Worm (Caenorhabditis elegans) whole organism, L1 larva: Measurements from ENCODE around the gene sma-2.

Experiments used
- C04F5.9 ChIP-seq: sonication (generic microtip); optimal IDR thresholded peaks from 2 replicates; lab custom pipeline; 2016; ENCODE audit warnings: missing genetic modification characterization, missing compliant biosample characterization
- F16B12.6 ChIP-seq: fragments of 150-350 bp; optimal IDR thresholded peaks from 2 replicates; lab custom pipeline; 2014; ENCODE audit warnings: missing biosample characterization, missing genetic modification characterization
- Y116A8C.19 ChIP-seq: sonication (generic microtip); optimal IDR thresholded peaks from 2 replicates; lab custom pipeline; 2016; ENCODE audit warnings: missing compliant biosample characterization, missing genetic modification characterization, borderline replicate concordance
- aha-1 ChIP-seq: fragments of 150-350 bp; optimal IDR thresholded peaks from 2 replicates; lab custom pipeline; 2014; ENCODE audit warnings: missing biosample characterization, missing genetic modification characterization
- ceh-8 ChIP-seq: fragments of 200-800 bp; sonication (Bioruptor generic); optimal IDR thresholded peaks from 2 replicates; lab custom pipeline; 2018; ENCODE audit warnings: mild to moderate bottlenecking, missing genetic modification characterization, moderate library complexity, missing compliant biosample characterization
- ceh-88 ChIP-seq: fragments of 200-800 bp; sonication (Bioruptor generic); IDR thresholded peaks from 2 replicates; pipeline ENCODE4 v1.3.6; 2022; ENCODE audit warnings: missing genetic modification characterization, missing compliant biosample characterization
- dpl-1 ChIP-seq, 3 experiments: fragments of 150-350 bp in 2 of 3; sonication (generic microtip) in 1 of 3; optimal IDR thresholded peaks; 2 replicates each; lab custom pipeline; 2014 to 2017; ENCODE audit warnings: missing biosample characterization in 3 of 3, missing genetic modification characterization in 3 of 3, missing genetic modification reagents in 3 of 3
- efl-1 ChIP-seq, 4 experiments: fragments of 150-350 bp; optimal IDR thresholded peaks in 3 of 4; peaks in 1 of 4; 1 replicate in 1 of 4; 2 replicates in 3 of 4; lab custom pipeline; 2014; ENCODE audit warnings: missing biosample characterization in 2 of 4, missing genetic modification characterization in 2 of 4, missing genetic modification reagents in 2 of 4
- efl-3 ChIP-seq: fragments of 200-800 bp; sonication (Bioruptor generic); optimal IDR thresholded peaks from 2 replicates; lab custom pipeline; 2018; ENCODE audit warnings: mild to moderate bottlenecking, missing genetic modification characterization, missing compliant biosample characterization
- elt-2 ChIP-seq: sonication (generic microtip); optimal IDR thresholded peaks from 2 replicates; lab custom pipeline; 2016; ENCODE audit warnings: missing genetic modification characterization, mild to moderate bottlenecking, inconsistent platforms, missing compliant biosample characterization, missing genetic modification reagents
- elt-3 ChIP-seq, 6 experiments: fragments of 150-350 bp in 1 of 6; sonication (generic microtip); optimal IDR thresholded peaks; 2 replicates each; lab custom pipeline; 2017 to 2018; ENCODE audit warnings: missing biosample characterization in 6 of 6, missing genetic modification characterization in 6 of 6, inconsistent platforms in 1 of 6
- fkh-8 ChIP-seq: sonication (generic microtip); optimal IDR thresholded peaks from 2 replicates; lab custom pipeline; 2016; ENCODE audit warnings: mild to moderate bottlenecking, missing genetic modification characterization, missing compliant biosample characterization
- fos-1 ChIP-seq: fragments of 150-350 bp; optimal IDR thresholded peaks from 2 replicates; lab custom pipeline; 2014; ENCODE audit warnings: missing biosample characterization, missing genetic modification characterization
- hlh-4 ChIP-seq: sonication (generic microtip); optimal IDR thresholded peaks from 2 replicates; lab custom pipeline; 2016; ENCODE audit warnings: mild to moderate bottlenecking, missing genetic modification characterization, missing compliant biosample characterization
- hpl-2 ChIP-seq: fragments of 150-350 bp; optimal IDR thresholded peaks from 2 replicates; lab custom pipeline; 2014; ENCODE audit warnings: missing biosample characterization, missing genetic modification reagents, missing genetic modification characterization
- isw-1 ChIP-seq: fragments of 200-800 bp; sonication (Bioruptor generic); IDR thresholded peaks from 2 replicates; pipeline ENCODE4 v1.3.6; 2022; ENCODE audit warnings: missing genetic modification characterization, missing compliant biosample characterization
- lin-13 ChIP-seq: fragments of 150-350 bp; optimal IDR thresholded peaks from 2 replicates; lab custom pipeline; 2014; ENCODE audit warnings: missing biosample characterization, missing genetic modification reagents, missing genetic modification characterization
- lin-14 ChIP-seq: fragments of 200-800 bp; sonication (Bioruptor generic); optimal IDR thresholded peaks from 2 replicates; lab custom pipeline; 2018; ENCODE audit warnings: mild to moderate bottlenecking, missing genetic modification characterization, moderate library complexity, missing compliant biosample characterization
- lin-35 ChIP-seq, 2 experiments: fragments of 150-350 bp; optimal IDR thresholded peaks; 2 replicates each; lab custom pipeline; 2014; ENCODE audit warnings: missing biosample characterization in 2 of 2, missing genetic modification characterization in 2 of 2, missing genetic modification reagents in 2 of 2
- lsy-2 ChIP-seq, 2 experiments: fragments of 150-350 bp; optimal IDR thresholded peaks; 2 replicates each; lab custom pipeline; 2014; ENCODE audit warnings: missing biosample characterization in 2 of 2, missing genetic modification characterization in 2 of 2
- mdl-1 ChIP-seq, 2 experiments: fragments of 150-350 bp; optimal IDR thresholded peaks; 2 replicates each; lab custom pipeline; 2014 to 2017; ENCODE audit warnings: missing biosample characterization in 2 of 2, missing genetic modification characterization in 2 of 2, inconsistent platforms in 1 of 2
- nhr-11 ChIP-seq: fragments of 150-350 bp; optimal IDR thresholded peaks from 2 replicates; lab custom pipeline; 2014; ENCODE audit warnings: missing biosample characterization, missing genetic modification characterization
- nhr-12 ChIP-seq: sonication (generic microtip); optimal IDR thresholded peaks from 2 replicates; lab custom pipeline; 2017; ENCODE audit warnings: missing biosample characterization, missing genetic modification characterization
- nhr-19 ChIP-seq: fragments of 200-800 bp; sonication (Bioruptor generic); conservative IDR thresholded peaks from 2 replicates; pipeline ENCODE4 v1.3.6; 2022; ENCODE audit warnings: missing genetic modification characterization, missing compliant biosample characterization
- nhr-237 ChIP-seq: fragments of 150-350 bp; optimal IDR thresholded peaks from 2 replicates; lab custom pipeline; 2014; ENCODE audit warnings: missing biosample characterization, missing genetic modification characterization
- nhr-28 ChIP-seq: fragments of 150-350 bp; optimal IDR thresholded peaks from 2 replicates; lab custom pipeline; 2014; ENCODE audit warnings: missing biosample characterization, missing genetic modification characterization
- nhr-47 ChIP-seq: sonication (generic microtip); optimal IDR thresholded peaks from 2 replicates; lab custom pipeline; 2016; ENCODE audit warnings: mild to moderate bottlenecking, missing genetic modification characterization, moderate library complexity, missing compliant biosample characterization
- nhr-71 ChIP-seq: sonication (generic microtip); optimal IDR thresholded peaks from 2 replicates; lab custom pipeline; 2016; ENCODE audit warnings: mild to moderate bottlenecking, missing genetic modification characterization, moderate library complexity, missing compliant biosample characterization
- nhr-77 ChIP-seq: fragments of 150-350 bp; optimal IDR thresholded peaks from 2 replicates; lab custom pipeline; 2014; ENCODE audit warnings: missing biosample characterization, missing genetic modification characterization
- nhr-84 ChIP-seq: sonication (generic microtip); optimal IDR thresholded peaks from 2 replicates; lab custom pipeline; 2017; ENCODE audit warnings: missing biosample characterization, missing genetic modification characterization
- nhr-85 ChIP-seq: sonication (generic microtip); peaks from one replicate; lab custom pipeline; 2016; ENCODE audit warnings: missing genetic modification characterization, inconsistent platforms, missing compliant biosample characterization
- pqm-1 ChIP-seq: sonication (generic microtip); optimal IDR thresholded peaks from 3 replicates; lab custom pipeline; 2017; ENCODE audit warnings: missing biosample characterization, missing genetic modification characterization
- rnt-1 ChIP-seq: sonication (generic microtip); optimal IDR thresholded peaks from 2 replicates; lab custom pipeline; 2016; ENCODE audit warnings: mild to moderate bottlenecking, missing genetic modification characterization, moderate library complexity, missing compliant biosample characterization
- snu-23 ChIP-seq: sonication (generic microtip); optimal IDR thresholded peaks from 2 replicates; lab custom pipeline; 2016; ENCODE audit warnings: missing genetic modification characterization, missing compliant biosample characterization
- sptf-1 ChIP-seq: fragments of 150-350 bp; optimal IDR thresholded peaks from 2 replicates; lab custom pipeline; 2014; ENCODE audit warnings: missing biosample characterization, missing genetic modification characterization
- swsn-7 ChIP-seq: sonication (generic microtip); optimal IDR thresholded peaks from 2 replicates; lab custom pipeline; 2016; ENCODE audit warnings: missing genetic modification characterization, missing compliant biosample characterization
- tbx-2 ChIP-seq: sonication (generic microtip); optimal IDR thresholded peaks from 2 replicates; lab custom pipeline; 2016; ENCODE audit warnings: missing genetic modification characterization, missing compliant biosample characterization
- tlp-1 ChIP-seq: fragments of 150-350 bp; optimal IDR thresholded peaks from 2 replicates; lab custom pipeline; 2014; ENCODE audit warnings: missing biosample characterization, missing genetic modification characterization
- unc-30 ChIP-seq: sonication (generic microtip); optimal IDR thresholded peaks from 2 replicates; lab custom pipeline; 2017; ENCODE audit warnings: missing biosample characterization, missing genetic modification characterization
- unc-62 ChIP-seq: fragments of 150-350 bp; optimal IDR thresholded peaks from 2 replicates; lab custom pipeline; 2014; ENCODE audit warnings: missing biosample characterization, missing genetic modification reagents, missing genetic modification characterization
- unc-86 ChIP-seq: sonication (generic microtip); optimal IDR thresholded peaks from 2 replicates; lab custom pipeline; 2016; ENCODE audit warnings: missing genetic modification characterization, missing compliant biosample characterization
- vab-15 ChIP-seq: sonication (generic microtip); optimal IDR thresholded peaks from 2 replicates; lab custom pipeline; 2017; ENCODE audit warnings: missing genotype, mild to moderate bottlenecking, missing genetic modification characterization, missing compliant biosample characterization
- zag-1 ChIP-seq: fragments of 150-350 bp; optimal IDR thresholded peaks from 2 replicates; lab custom pipeline; 2014; ENCODE audit warnings: missing biosample characterization, missing genetic modification characterization
- ztf-4 ChIP-seq: fragments of 150-350 bp; optimal IDR thresholded peaks from 2 replicates; lab custom pipeline; 2014; ENCODE audit warnings: missing biosample characterization, missing genetic modification characterization

Gene sma-2

ce11 chrIII:8739126-8739525, 10.4 kb upstream of the sma-2 start (continued):
- peak in 5 of 6 experiments; percentile 24 to 98 (median 76) for TF ChIP-seq elt-3 (tag; optimal IDR thresholded peaks at IDR 0.05; lab: Kevin White, UChicago)
- no peak for TF ChIP-seq unc-86 (tag; lab: Kevin White, UChicago)
- TF ChIP-seq nhr-12 (tag; lab: Kevin White, UChicago): no peak
- TF ChIP-seq efl-1 (optimal IDR thresholded peaks at IDR 0.05; lab: Kevin White, UChicago): peak in 1 of 2 experiments; percentile 39
- TF ChIP-seq efl-1 (GFP tag; optimal IDR thresholded peaks at IDR 0.05 in 1 of 2; lab: Kevin White, UChicago): peak; percentile 23 to 93
- TF ChIP-seq aha-1 (tag; lab: Kevin White, UChicago): no peak
- TF ChIP-seq efl-3 (GFP tag; lab: Kevin White, UChicago): no peak
- TF ChIP-seq nhr-11 (tag; lab: Kevin White, UChicago): no peak
- no peak for TF ChIP-seq nhr-237 (tag; lab: Kevin White, UChicago)
- TF ChIP-seq tlp-1 (tag; lab: Kevin White, UChicago): no peak
- TF ChIP-seq elt-2 (tag; lab: Kevin White, UChicago): peak; percentile 82
- TF ChIP-seq lin-13 (GFP tag; lab: Kevin White, UChicago): no peak
- TF ChIP-seq tbx-2 (tag; lab: Kevin White, UChicago): peak; percentile 31
- TF ChIP-seq swsn-7 (tag; lab: Kevin White, UChicago): no peak
- TF ChIP-seq F16B12.6 (tag; lab: Kevin White, UChicago): no peak
- no peak for TF ChIP-seq Y116A8C.19 (tag; lab: Kevin White, UChicago)
- TF ChIP-seq hlh-4 (tag; lab: Kevin White, UChicago): no peak
- TF ChIP-seq nhr-77 (tag; lab: Kevin White, UChicago): no peak
- peak; percentile 10 for TF ChIP-seq nhr-47 (tag; lab: Kevin White, UChicago)
- no peak for TF ChIP-seq fkh-8
- no peak for TF ChIP-seq fos-1 (tag; lab: Kevin White, UChicago)

- no peak for TF ChIP-seq vab-15 (tag; lab: Kevin White, UChicago)
- no peak for TF ChIP-seq unc-86 (tag; lab: Kevin White, UChicago)
- TF ChIP-seq C04F5.9 (tag; lab: Kevin White, UChicago): no peak
- no peak for TF ChIP-seq ceh-8
- no peak for TF ChIP-seq efl-3 (GFP tag; lab: Kevin White, UChicago)
- TF ChIP-seq snu-23 (GFP tag; lab: Kevin White, UChicago): peak; percentile 25
- no peak for TF ChIP-seq unc-62 (GFP tag; lab: Kevin White, UChicago)
- TF ChIP-seq pqm-1 (tag; lab: Kevin White, UChicago): no peak
- TF ChIP-seq zag-1 (tag; lab: Kevin White, UChicago): no peak
- TF ChIP-seq sptf-1 (tag; lab: Kevin White, UChicago): no peak
- no peak for TF ChIP-seq tlp-1 (tag; lab: Kevin White, UChicago)
- TF ChIP-seq dpl-1 (GFP tag; optimal IDR thresholded peaks at IDR 0.05; lab: Kevin White, UChicago): peak in 1 of 3 experiments; percentile 3
- TF ChIP-seq nhr-85 (tag; lab: Kevin White, UChicago): no peak
- no peak for TF ChIP-seq nhr-84 (tag; lab: Kevin White, UChicago)
- TF ChIP-seq lin-14 (GFP tag; lab: Kevin White, UChicago): peak; percentile 42
- TF ChIP-seq lin-35 (GFP tag; optimal IDR thresholded peaks at IDR 0.05; lab: Kevin White, UChicago): peak; percentile 18 to 45
- TF ChIP-seq isw-1: no peak
- TF ChIP-seq efl-1 (optimal IDR thresholded peaks at IDR 0.05; lab: Kevin White, UChicago): peak in 1 of 2 experiments; percentile 10
- peak; percentile 3 to 84 for TF ChIP-seq efl-1 (GFP tag; optimal IDR thresholded peaks at IDR 0.05 in 1 of 2; lab: Kevin White, UChicago)
- TF ChIP-seq Y116A8C.19 (tag; lab: Kevin White, UChicago): no peak
- TF ChIP-seq nhr-11 (tag; lab: Kevin White, UChicago): no peak
- no peak for TF ChIP-seq aha-1 (tag; lab: Kevin White, UChicago)
- TF ChIP-seq ztf-4 (tag; lab: Kevin White, UChicago): no peak
- TF ChIP-seq nhr-19 (GFP tag; lab: Robert Waterston, UW): peak; percentile 54
- TF ChIP-seq swsn-7 (tag; lab: Kevin White, UChicago): no peak
- no peak for TF ChIP-seq unc-30 (tag; lab: Kevin White, UChicago)
- no peak for TF ChIP-seq nhr-237 (tag; lab: Kevin White, UChicago)
- TF ChIP-seq rnt-1 (tag; lab: Kevin White, UChicago): peak; percentile 63
- no peak for TF ChIP-seq nhr-28 (tag; lab: Kevin White, UChicago)
- no peak for TF ChIP-seq ceh-88 (GFP tag; lab: Robert Waterston, UW)
- TF ChIP-seq lsy-2 (tag; optimal IDR thresholded peaks at IDR 0.05; lab: Kevin White, UChicago): peak in 1 of 2 experiments; percentile 23
- TF ChIP-seq hpl-2 (GFP tag; lab: Kevin White, UChicago): no peak
- no peak for TF ChIP-seq nhr-12 (tag; lab: Kevin White, UChicago)
- peak in 1 of 2 experiments; percentile 27 for TF ChIP-seq mdl-1 (tag; optimal IDR thresholded peaks at IDR 0.05; lab: Kevin White, UChicago)
- TF ChIP-seq nhr-71 (tag; lab: Kevin White, UChicago): peak; percentile 38
Measured at ce11 chrIII:8739786-8740185, 9.7 kb upstream of the sma-2 start.
